Worm (Caenorhabditis elegans) whole organism, mixed stage, embryonic: ENCODE data around the gene col-104.

Experiments
- M03D4.4 ChIP-seq: sonication (generic microtip); optimal IDR thresholded peaks from 2 replicates; lab custom pipeline; 2017; ENCODE audit warnings: mild to moderate bottlenecking, missing genetic modification characterization, missing compliant biosample characterization
- ceh-39 ChIP-seq: fragments of 150-350 bp; optimal IDR thresholded peaks from 2 replicates; lab custom pipeline; 2014; ENCODE audit warnings: missing biosample characterization, missing genetic modification characterization
- ceh-83 ChIP-seq: fragments of 200-800 bp; sonication (Bioruptor generic); optimal IDR thresholded peaks from 2 replicates; lab custom pipeline; 2018; ENCODE audit warnings: mild to moderate bottlenecking, missing genetic modification characterization, missing compliant biosample characterization
- lin-13 ChIP-seq: fragments of 150-350 bp; optimal IDR thresholded peaks from 2 replicates; lab custom pipeline; 2014; ENCODE audit warnings: missing biosample characterization, missing genetic modification characterization
- lsy-2 ChIP-seq: fragments of 150-350 bp; optimal IDR thresholded peaks from 2 replicates; lab custom pipeline; 2014; ENCODE audit warnings: missing biosample characterization, missing genetic modification characterization
- nhr-237 ChIP-seq: fragments of 150-350 bp; optimal IDR thresholded peaks from 2 replicates; lab custom pipeline; 2014; ENCODE audit warnings: missing biosample characterization, missing genetic modification characterization
- nhr-28 ChIP-seq: fragments of 150-350 bp; optimal IDR thresholded peaks from 2 replicates; lab custom pipeline; 2014; ENCODE audit warnings: missing biosample characterization, missing genetic modification characterization
- pha-4 ChIP-seq: fragments of 150-350 bp; optimal IDR thresholded peaks from 2 replicates; lab custom pipeline; 2018; ENCODE audit warnings: missing biosample characterization, missing genetic modification reagents, missing genetic modification characterization
- unc-39 ChIP-seq: fragments of 150-350 bp; optimal IDR thresholded peaks from 2 replicates; lab custom pipeline; 2014; ENCODE audit warnings: missing biosample characterization, missing genetic modification characterization

ce11 chrIV:1380350-1380749 lies 25.2 kb upstream of the col-104 start:
- TF ChIP-seq nhr-237 (tag; lab: Kevin White, UChicago) (no peak), pha-4 (tag; lab: Kevin White, UChicago) (no peak), ceh-39 (tag; lab: Kevin White, UChicago) (no peak), lsy-2 (tag; lab: Kevin White, UChicago) (no peak), unc-39 (no peak), nhr-28 (no peak), ceh-83 (no peak), M03D4.4 (tag; lab: Kevin White, UChicago) (no peak), lin-13 (tag; lab: Kevin White, UChicago) (no peak)
